Worm (Caenorhabditis elegans): ENCODE results near the gene mix-1.

mix-1 gene

DNA sequence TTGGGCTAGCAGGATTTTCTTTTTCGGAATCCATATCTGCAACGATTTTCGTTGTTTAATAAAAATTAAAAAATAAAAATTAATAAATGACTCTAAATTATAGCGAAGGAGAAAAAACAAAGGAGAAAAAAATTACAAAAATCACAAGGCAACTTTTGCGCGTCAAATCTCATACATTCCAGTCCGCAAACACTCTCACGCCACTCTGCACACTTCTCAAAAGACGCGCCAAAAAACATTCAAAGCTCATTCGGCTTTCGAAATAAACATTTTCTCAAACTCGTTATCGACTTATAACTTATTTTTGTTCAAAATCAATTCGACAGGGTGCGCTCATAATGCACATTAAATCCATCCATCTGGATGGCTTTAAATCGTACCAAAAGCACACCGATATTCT, at the start of gene mix-1, which contains the start of gene R06F6.12:
Gene mix-1, plus strand, starts transcription at position 201 of the 400 bp plus-strand sequence.
Gene R06F6.12, minus strand, starts transcription at position 36 of the 400 bp plus-strand sequence.
- TF ChIP-seq him-1 (tag; optimal IDR thresholded peaks at IDR 0.05) (no peak), dao-5 (tag; optimal IDR thresholded peaks at IDR 0.05) (no peak), W03F9.2 (tag; optimal IDR thresholded peaks at IDR 0.05) (peak; percentile 73)

DNA sequence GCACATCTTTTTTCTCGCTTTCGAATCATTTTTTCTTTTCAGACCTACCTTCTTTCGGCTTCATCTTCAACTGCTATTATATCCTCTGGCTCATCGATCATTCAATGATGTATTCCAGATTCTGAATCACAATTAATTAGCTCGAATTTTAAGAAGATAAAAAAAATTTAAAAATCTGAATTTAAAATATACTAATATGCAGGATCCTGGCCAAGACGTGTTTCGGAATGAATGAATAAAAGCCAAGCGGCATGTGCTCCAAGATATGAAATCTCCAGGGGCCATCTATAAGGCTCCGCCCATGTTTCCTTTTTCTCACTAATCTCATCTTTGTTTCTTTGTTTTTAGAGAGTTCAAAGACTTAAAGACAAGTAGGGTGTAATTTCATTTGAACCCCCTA, 46.0 kb upstream of the mix-1 start, which contains the start of gene mpz-1:
Gene mpz-1, minus strand, starts transcription at position 101 of the 400 bp plus-strand sequence.
- TF ChIP-seq him-1 (tag; optimal IDR thresholded peaks at IDR 0.05) (no peak), dao-5 (tag; optimal IDR thresholded peaks at IDR 0.05) (no peak), W03F9.2 (tag; optimal IDR thresholded peaks at IDR 0.05) (no peak)

- TF ChIP-seq W03F9.2 (tag; optimal IDR thresholded peaks at IDR 0.05) (no peak), dao-5 (tag; optimal IDR thresholded peaks at IDR 0.05) (no peak), him-1 (tag; optimal IDR thresholded peaks at IDR 0.05) (no peak)
Measured at ce11 chrII:10783201-10783962, 40.7 kb upstream of the mix-1 start, which contains the start of gene ect-2. TSS of gene ect-2 (minus strand) at chrII:10783962.

DNA sequence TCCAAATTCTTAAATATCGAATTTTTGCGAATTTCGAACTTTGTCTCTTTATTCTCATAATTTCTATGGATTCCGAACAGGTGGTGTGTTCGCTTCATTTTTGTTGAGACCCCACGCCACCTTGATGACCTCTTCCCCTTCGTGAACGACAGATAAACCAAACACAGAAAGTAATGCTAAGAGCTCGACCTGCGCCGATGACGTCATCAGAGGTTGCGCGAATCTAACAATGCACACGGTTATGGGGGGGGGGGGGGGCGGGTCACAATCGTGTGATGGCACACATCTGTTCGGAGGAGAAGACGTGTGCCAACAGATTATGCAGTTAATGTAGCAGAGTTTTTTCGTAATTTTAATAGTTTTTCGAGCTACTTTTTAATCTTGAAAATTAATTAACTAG, 39.8 kb upstream of the mix-1 start:
- TF ChIP-seq him-1 (tag; optimal IDR thresholded peaks at IDR 0.05) (no peak), dao-5 (tag; optimal IDR thresholded peaks at IDR 0.05) (no peak), W03F9.2 (tag; optimal IDR thresholded peaks at IDR 0.05) (no peak)

DNA sequence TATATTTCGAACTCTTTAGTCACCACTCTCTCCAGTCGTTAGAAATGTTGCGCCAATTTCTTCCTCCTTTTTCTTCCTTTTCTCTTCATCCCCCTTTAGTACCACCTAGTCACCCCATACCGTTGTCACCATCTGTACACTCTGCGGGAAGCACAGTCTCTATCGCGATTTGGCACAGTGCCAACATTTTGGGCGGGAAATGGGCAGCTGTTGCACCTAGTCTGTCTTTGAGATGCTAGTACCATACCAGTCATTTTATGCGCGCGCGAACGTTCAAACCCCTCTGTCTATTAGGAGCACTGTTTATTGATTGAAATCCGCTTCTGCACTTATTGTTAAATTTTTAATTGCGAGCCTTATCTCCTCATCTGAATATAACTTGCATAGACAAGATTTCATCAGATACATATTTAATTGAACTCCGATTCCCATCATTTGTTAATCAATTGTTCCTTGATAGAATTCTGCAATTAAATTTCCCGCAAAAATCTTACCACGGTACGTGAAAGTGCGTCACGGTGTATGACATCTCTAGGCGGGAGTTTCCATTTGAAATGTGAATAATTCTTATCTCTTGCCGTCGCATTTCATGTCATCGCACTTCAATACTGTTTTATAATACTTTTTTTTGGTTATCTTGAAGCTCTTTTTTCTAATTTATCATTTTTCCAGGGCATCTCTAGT, 39.1 kb upstream of the mix-1 start, which contains the start of gene cdl-1:
Gene cdl-1, plus strand, starts transcription at position 673 of the 684 bp plus-strand sequence.
- no peak for TF ChIP-seq him-1 (tag; optimal IDR thresholded peaks at IDR 0.05)
- no peak for TF ChIP-seq dao-5 (tag; optimal IDR thresholded peaks at IDR 0.05)
- no peak for TF ChIP-seq W03F9.2 (tag; optimal IDR thresholded peaks at IDR 0.05)

DNA sequence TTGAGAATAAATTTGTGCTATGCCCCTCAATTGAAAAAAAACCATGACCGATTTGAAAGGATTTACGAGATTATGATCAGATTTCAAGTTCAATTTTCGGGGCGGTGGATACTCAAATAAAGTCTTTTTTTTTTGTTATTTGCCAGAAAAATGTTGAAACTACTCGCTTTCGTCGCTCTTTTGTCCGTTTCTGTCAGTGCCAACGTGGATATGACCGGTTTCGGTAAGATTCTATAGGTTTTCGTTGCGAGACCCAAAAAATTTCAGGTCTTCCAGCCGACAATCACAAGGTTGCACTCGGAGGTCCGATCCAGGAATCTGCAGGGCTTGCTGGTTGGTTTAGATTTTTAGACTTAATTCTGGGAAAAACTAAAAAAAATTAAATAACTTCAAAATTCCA, 36.8 kb upstream of the mix-1 start, which contains the start of gene tag-209:
Gene tag-209, plus strand, starts transcription at position 73 of the 400 bp plus-strand sequence.
- TF ChIP-seq him-1 (tag; optimal IDR thresholded peaks at IDR 0.05) (no peak), W03F9.2 (tag; optimal IDR thresholded peaks at IDR 0.05) (no peak), dao-5 (tag; optimal IDR thresholded peaks at IDR 0.05) (no peak)

DNA sequence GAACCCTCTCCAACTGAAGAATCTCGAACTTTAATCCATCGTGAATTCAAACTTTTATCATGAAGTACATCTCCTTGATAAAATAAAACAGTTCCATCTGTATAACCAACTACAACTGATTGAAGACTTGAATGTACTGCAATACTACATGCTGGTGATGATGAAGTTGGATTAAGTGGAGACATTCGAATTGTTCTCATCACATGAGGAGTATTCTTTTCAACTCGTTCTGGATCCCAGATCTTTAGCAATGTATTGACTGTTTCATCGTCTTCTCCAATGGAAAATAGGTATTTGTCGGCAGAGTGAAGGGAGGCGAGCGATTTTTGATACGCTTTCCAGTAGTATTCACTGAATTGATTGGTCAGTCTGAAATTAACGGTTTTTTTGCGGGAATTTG, 31.4 kb upstream of the mix-1 start:
- TF ChIP-seq dao-5 (tag; optimal IDR thresholded peaks at IDR 0.05): no peak
- TF ChIP-seq W03F9.2 (tag; optimal IDR thresholded peaks at IDR 0.05): no peak
- TF ChIP-seq him-1 (tag; optimal IDR thresholded peaks at IDR 0.05): no peak

- TF ChIP-seq dao-5 (tag; optimal IDR thresholded peaks at IDR 0.05): no peak
- TF ChIP-seq him-1 (tag; optimal IDR thresholded peaks at IDR 0.05): no peak
- no peak for TF ChIP-seq W03F9.2 (tag; optimal IDR thresholded peaks at IDR 0.05)
Measured at ce11 chrII:10793393-10793792, 30.7 kb upstream of the mix-1 start, which contains the start of gene vps-11. TSS of gene vps-11 (minus strand) at chrII:10793493.

ce11 chrII:10796194-10796593, 27.9 kb upstream of the mix-1 start, which contains the start of gene set-14:
TSS of gene set-14 (minus strand) at chrII:10796294.
- TF ChIP-seq him-1 (tag; optimal IDR thresholded peaks at IDR 0.05): no peak
- TF ChIP-seq W03F9.2 (tag; optimal IDR thresholded peaks at IDR 0.05): no peak
- no peak for TF ChIP-seq dao-5 (tag; optimal IDR thresholded peaks at IDR 0.05)

ce11 chrII:10798429-10798893, 25.6 kb upstream of the mix-1 start, which contains the start of gene npp-19:
TSS of gene npp-19 (minus strand) at chrII:10798479.
- TF ChIP-seq dao-5 (tag; optimal IDR thresholded peaks at IDR 0.05) (no peak), W03F9.2 (tag; optimal IDR thresholded peaks at IDR 0.05) (peak; percentile 84), him-1 (tag; optimal IDR thresholded peaks at IDR 0.05) (no peak)

DNA sequence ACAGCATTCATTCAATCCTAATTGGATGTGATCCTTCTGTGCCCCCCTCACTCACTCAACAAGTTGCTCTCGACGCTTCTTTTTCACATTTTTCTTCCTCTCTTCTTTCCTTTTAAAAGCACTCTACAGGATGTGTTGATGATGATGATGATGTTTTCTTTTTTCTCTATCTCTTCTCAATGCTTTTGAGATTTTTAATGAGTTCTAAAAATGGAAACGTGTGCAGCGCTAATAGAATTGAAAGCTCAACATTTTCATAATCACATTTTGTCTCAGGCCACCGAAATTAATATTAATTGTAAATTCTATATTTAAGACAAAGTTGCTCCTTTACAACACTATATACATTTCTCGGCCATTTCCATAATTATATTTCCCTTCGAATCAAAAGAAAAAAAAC, 23.8 kb upstream of the mix-1 start:
- TF ChIP-seq W03F9.2 (tag; optimal IDR thresholded peaks at IDR 0.05): no peak
- TF ChIP-seq dao-5 (tag; optimal IDR thresholded peaks at IDR 0.05): no peak
- no peak for TF ChIP-seq him-1 (tag; optimal IDR thresholded peaks at IDR 0.05)

ce11 chrII:10804442-10804841, 19.6 kb upstream of the mix-1 start:
- TF ChIP-seq W03F9.2 (tag; optimal IDR thresholded peaks at IDR 0.05): no peak

DNA sequence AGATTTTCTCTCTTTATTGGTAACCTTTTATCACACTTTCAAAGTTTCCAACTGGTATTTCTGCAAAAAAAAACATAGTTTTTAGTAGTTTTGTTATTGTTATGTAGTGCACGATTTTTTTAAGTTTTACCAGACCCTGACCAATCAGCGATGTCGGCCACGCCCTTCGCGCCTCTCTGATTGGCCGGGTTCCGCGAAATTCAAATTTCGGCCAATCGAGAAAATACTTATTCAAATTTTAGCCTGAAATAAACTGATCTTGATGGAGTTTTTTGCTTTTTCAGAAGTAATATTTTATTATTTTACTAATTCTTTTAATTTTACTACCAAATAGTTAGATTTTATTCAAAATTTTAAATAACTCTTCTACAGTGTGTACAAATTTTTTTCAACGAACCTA, 19.1 kb upstream of the mix-1 start:
- TF ChIP-seq W03F9.2 (tag; optimal IDR thresholded peaks at IDR 0.05): no peak

DNA sequence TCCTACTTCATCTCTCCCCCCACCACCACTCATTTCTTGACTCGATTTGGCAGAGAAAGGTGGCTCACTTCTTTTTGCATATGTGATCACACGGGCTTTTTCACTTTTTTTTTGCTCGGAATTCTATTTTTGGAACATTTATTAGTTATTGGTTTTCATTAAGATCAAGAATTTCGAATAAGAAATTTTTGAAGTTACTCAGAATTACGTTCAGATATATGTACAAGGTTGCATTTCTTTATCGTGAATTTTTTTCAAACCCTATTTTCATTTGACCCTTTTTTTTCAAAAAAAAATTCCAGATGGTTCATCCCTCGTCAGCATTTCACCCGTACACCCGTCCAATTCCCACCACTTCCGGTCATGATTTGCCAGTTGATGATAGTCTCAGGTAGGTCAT, 18.6 kb upstream of the mix-1 start, which contains the start of gene ceh-62:
Gene ceh-62, plus strand, starts transcription at position 301 of the 400 bp plus-strand sequence.
- TF ChIP-seq dao-5 (tag; optimal IDR thresholded peaks at IDR 0.05) (no peak), W03F9.2 (tag; optimal IDR thresholded peaks at IDR 0.05) (no peak), him-1 (tag; optimal IDR thresholded peaks at IDR 0.05) (no peak)

All from whole organism, L4/young adult.